Fruit fly (Drosophila melanogaster): ENCODE data around the gene CG10171.

DNA sequence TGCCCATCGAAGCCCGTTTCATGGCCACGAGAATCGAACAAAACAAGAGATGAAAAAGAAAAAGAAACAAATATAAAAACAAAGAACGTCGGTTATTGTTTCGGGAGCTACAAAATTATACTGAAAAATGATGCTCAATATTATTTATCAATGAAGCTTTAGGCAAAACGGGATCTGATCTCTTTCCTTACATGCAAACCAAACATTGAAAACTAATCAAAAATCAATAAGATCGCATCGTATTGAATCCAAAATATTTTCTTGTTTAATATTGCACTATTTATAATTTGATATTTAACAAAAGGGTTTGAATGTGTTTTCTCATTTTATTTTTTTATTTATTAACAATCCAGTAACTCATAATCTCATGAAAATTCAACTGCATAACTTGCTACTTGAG is 37.9 kb upstream of the CG10171 start, which contains the start of gene CG14106:
- TF ChIP-seq CG8478 (optimal IDR thresholded peaks at IDR 0.05) (no peak), CTCF (optimal IDR thresholded peaks at IDR 0.05) (no peak)

Measured in S2 (cell line).